Fruit fly (Drosophila melanogaster): ENCODE data around the gene rept.

DNA sequence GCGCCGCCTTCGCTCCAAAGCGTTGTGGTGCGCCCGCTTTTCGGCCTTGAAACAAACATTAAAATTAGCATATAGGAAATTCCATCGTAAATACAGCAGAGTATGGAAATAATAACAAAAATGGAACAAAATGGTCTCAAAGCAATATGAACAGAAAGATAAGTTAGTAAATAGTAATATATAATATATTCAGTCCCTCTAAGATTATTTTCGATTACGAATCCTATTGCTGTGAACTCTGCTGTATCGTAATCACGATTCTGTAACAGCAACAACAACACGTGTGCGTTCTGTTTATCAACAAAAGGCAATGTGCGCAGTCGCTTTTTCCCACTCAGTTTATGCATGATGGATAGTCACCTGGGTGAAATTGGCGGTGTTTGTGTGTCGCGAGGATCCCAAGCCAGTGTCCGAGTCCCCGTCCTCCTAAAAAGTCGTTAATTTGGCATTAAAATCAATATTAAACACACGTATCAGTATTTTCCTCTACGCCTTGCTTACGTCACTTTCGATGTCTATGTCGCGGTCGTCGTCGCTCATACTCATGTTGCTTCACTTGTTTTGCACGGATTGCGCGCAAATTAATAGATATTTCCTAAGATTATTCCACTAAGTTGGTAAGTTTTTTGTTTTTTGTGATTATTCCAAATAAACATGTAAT lies 8.5 kb downstream of the rept start, which contains the start of the genes CG42374 and Mettl5:
- TF ChIP-seq Mes4 (GFP tag; optimal IDR thresholded peaks at IDR 0.05), result no peak
- TF ChIP-seq cad (GFP tag; optimal IDR thresholded peaks at IDR 0.05), result no peak
- TF ChIP-seq CG18011 (GFP tag; optimal IDR thresholded peaks at IDR 0.05), result peak; percentile 15
- peak; percentile 48; the same call in 1 of the 3 replicates for TF ChIP-seq tgo (GFP tag; IDR thresholded peaks at IDR 0.05)
- TF ChIP-seq mam (GFP tag; optimal IDR thresholded peaks at IDR 0.05), result no peak
- no peak for TF ChIP-seq CG6175 (GFP tag; IDR thresholded peaks at IDR 0.05)
- TF ChIP-seq CG13894 (tag; optimal IDR thresholded peaks at IDR 0.05), result no peak
- TF ChIP-seq lab (GFP tag; optimal IDR thresholded peaks at IDR 0.05), result peak; percentile 59
- no peak for TF ChIP-seq CG4854 (GFP tag; optimal IDR thresholded peaks at IDR 0.05)
- TF ChIP-seq Poxn (GFP tag; IDR thresholded peaks at IDR 0.05), result no peak
- TF ChIP-seq ind (GFP tag; optimal IDR thresholded peaks at IDR 0.05), result peak; percentile 42
- TF ChIP-seq run (tag; optimal IDR thresholded peaks at IDR 0.05), result no peak
- TF ChIP-seq Trl (optimal IDR thresholded peaks at IDR 0.05), result no peak
- TF ChIP-seq Trl (GFP tag; optimal IDR thresholded peaks at IDR 0.05), result no peak
- no peak for TF ChIP-seq dan (GFP tag; IDR thresholded peaks at IDR 0.05)

Data from whole organism, embryonic.